Worm (Caenorhabditis elegans): ENCODE results near the gene lpd-7.
"Not testable (repeated sequence)": the region's sequence is repeated elsewhere in the genome, so short reads cannot be mapped to it uniquely, and the experiment has no call there.

The lpd-7 gene

ce11 chrIII:7594482-7594881 is 21.3 kb downstream of the lpd-7 start, which contains the start of gene Y80D4G.2:
Gene Y80D4G.2, minus strand, starts transcription at chrIII:7594582.
- TF ChIP-seq unc-62 (GFP tag; optimal IDR thresholded peaks at IDR 0.05) = not testable (repeated sequence)

DNA sequence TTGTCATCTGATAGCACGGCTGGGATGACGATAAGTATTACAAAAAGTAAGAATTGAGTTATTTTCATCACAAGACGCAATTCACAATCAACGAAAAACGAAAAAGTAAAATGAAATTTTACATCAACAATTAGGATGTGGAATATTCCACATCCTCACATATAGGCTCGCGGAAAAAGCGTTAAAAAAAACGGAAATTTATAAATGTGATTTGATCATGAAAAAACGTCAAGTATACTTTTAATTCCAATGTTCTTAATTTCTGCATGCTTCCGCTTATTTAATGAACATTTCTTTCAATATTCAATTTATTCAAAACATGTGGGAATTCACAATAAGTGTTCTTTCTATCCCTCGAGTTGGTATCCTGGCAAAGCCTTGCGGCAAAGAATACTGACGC is 35.1 kb downstream of the lpd-7 start, which contains the start of gene T04A6.3:
Gene T04A6.3, minus strand, starts transcription at position 101 of the 400 bp plus-strand sequence.
- no peak for TF ChIP-seq unc-62 (GFP tag; optimal IDR thresholded peaks at IDR 0.05)

- no peak for TF ChIP-seq unc-62 (GFP tag; optimal IDR thresholded peaks at IDR 0.05)
These were observed 36.0 kb downstream of the lpd-7 start, which contains the start of gene nsph-4.3 for ce11 chrIII:7609168-7609567. Gene nsph-4.3, minus strand, starts transcription at chrIII:7609268.

- TF ChIP-seq unc-62 (GFP tag; optimal IDR thresholded peaks at IDR 0.05) = no peak
These were observed 41.4 kb downstream of the lpd-7 start, which contains the start of gene T04A6.2 for ce11 chrIII:7614530-7614929. Gene T04A6.2, plus strand, starts transcription at chrIII:7614830.

DNA sequence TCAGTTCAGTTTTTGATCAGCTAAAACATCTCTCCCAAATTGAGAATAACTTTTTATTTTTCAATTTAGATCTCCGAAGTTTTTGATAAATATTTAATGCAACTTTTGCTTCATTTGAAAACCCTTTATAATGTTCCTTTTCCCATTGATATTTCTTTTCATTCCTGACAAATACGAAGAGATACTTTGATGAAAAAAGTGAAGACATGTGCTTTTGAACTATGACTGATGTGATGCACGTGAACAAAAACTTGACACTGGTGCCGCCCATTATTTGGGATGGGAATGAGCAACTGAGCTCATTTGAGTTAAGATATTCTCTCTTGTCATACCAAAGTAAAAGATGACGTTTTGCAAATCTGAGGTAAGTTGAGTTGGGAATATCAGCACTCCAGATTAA is 43.1 kb downstream of the lpd-7 start, which contains the start of gene T04A6.1:
Gene T04A6.1, plus strand, starts transcription at position 301 of the 400 bp plus-strand sequence.
- TF ChIP-seq unc-62 (GFP tag; optimal IDR thresholded peaks at IDR 0.05) = no peak

- no peak for TF ChIP-seq unc-62 (GFP tag; optimal IDR thresholded peaks at IDR 0.05)
These were observed 45.1 kb downstream of the lpd-7 start for ce11 chrIII:7618294-7618693.

- TF ChIP-seq unc-62 (GFP tag; optimal IDR thresholded peaks at IDR 0.05) = no peak
These were observed 46.7 kb downstream of the lpd-7 start for ce11 chrIII:7619846-7620245.

- no peak for TF ChIP-seq unc-62 (GFP tag; optimal IDR thresholded peaks at IDR 0.05)
These were observed 48.2 kb downstream of the lpd-7 start for ce11 chrIII:7621355-7621754.

DNA sequence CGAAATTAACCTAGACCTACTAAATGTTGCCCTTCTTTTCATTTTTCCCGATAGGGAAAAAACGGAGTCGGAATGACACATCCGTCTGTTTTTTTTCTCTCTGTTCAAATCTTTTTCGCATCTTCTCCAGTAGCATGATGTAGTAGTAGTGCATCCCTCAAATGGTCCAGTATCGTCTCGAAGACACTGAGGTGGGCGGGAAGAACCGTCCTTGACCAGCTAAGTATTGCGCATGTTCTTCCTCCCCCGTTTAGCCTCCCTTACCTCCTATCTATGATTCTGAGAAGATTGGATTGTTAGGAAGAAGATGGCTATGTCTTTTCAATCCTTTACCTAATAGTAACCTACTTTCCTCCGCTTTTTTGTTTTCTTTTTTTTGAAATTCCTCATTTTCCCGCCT is 49.8 kb downstream of the lpd-7 start:
- no peak for TF ChIP-seq unc-62 (GFP tag; optimal IDR thresholded peaks at IDR 0.05)
